Worm (Caenorhabditis elegans): Measurements from ENCODE around the gene F40G9.18.

Gene F40G9.18

ce11 chrIII:140904-141303 lies 28.5 kb downstream of the F40G9.18 start, which contains the start of gene fbxb-81:
TSS of gene fbxb-81 (minus strand) at chrIII:141217.
- no peak for TF ChIP-seq saeg-2 (GFP tag; IDR thresholded peaks at IDR 0.05)
- TF ChIP-seq php-3 (GFP tag; IDR thresholded peaks at IDR 0.05), result no peak
- TF ChIP-seq unc-62 (GFP tag; optimal IDR thresholded peaks at IDR 0.05 in 1 of 2), result peak in 1 of 2 experiments; percentile 94
- TF ChIP-seq unc-62 (tag; optimal IDR thresholded peaks at IDR 0.05), result no peak

- TF ChIP-seq dpl-1 (GFP tag; optimal IDR thresholded peaks at IDR 0.05) (no peak), F26F4.8 (GFP tag; conservative IDR thresholded peaks at IDR 0.05) (no peak), lsy-2 (tag; optimal IDR thresholded peaks at IDR 0.05) (no peak), R02D3.7 (tag; optimal IDR thresholded peaks at IDR 0.05) (no peak), Y5F2A.4 (GFP tag; optimal IDR thresholded peaks at IDR 0.05) (no peak), nhr-11 (tag; optimal IDR thresholded peaks at IDR 0.05) (no peak), madf-5 (GFP tag; IDR thresholded peaks at IDR 0.05) (no peak), gei-8 (GFP tag; optimal IDR thresholded peaks at IDR 0.05) (no peak), skn-1 (tag; optimal IDR thresholded peaks at IDR 0.05) (no peak), zip-11 (GFP tag; IDR thresholded peaks at IDR 0.05) (no peak), tag-97 (GFP tag; IDR thresholded peaks at IDR 0.05) (no peak), zfp-2 (tag; optimal IDR thresholded peaks at IDR 0.05) (no peak), Y48G9A.11 (GFP tag; IDR thresholded peaks at IDR 0.05) (no peak), lin-1 (GFP tag; IDR thresholded peaks at IDR 0.05) (no peak), spr-3 (GFP tag; optimal IDR thresholded peaks at IDR 0.05) (no peak)
Measured at ce11 chrIII:134194-134593, 35.2 kb downstream of the F40G9.18 start, which contains the start of gene pals-25. TSS of gene pals-25 (plus strand) at chrIII:134494.

ce11 chrIII:132118-132517 lies 37.3 kb downstream of the F40G9.18 start, which contains the start of gene pals-22:
TSS of gene pals-22 (plus strand) at chrIII:132418.
- no peak for TF ChIP-seq R02D3.7 (tag; optimal IDR thresholded peaks at IDR 0.05)
- no peak for TF ChIP-seq ama-1 (optimal IDR thresholded peaks at IDR 0.05)
- TF ChIP-seq duxl-1 (tag; optimal IDR thresholded peaks at IDR 0.05; ENCODE audit: poor library complexity), result no peak

- TF ChIP-seq lin-29 (GFP tag; IDR thresholded peaks at IDR 0.05) (no peak), lim-7 (GFP tag; IDR thresholded peaks at IDR 0.05) (no peak), Y105C5A.15 (GFP tag; IDR thresholded peaks at IDR 0.05) (no peak), T26A8.4 (GFP tag; IDR thresholded peaks at IDR 0.05) (no peak), zip-11 (GFP tag; IDR thresholded peaks at IDR 0.05) (no peak), aha-1 (tag) (peak; percentile 78), nhr-10 (tag; optimal IDR thresholded peaks at IDR 0.05) (no peak), dpl-1 (GFP tag; optimal IDR thresholded peaks at IDR 0.05) (peak; percentile 50), dve-1 (tag; optimal IDR thresholded peaks at IDR 0.05; ENCODE audit: insufficient read depth) (peak; percentile 81), fos-1 (tag; optimal IDR thresholded peaks at IDR 0.05) (no peak), lin-38 (GFP tag; IDR thresholded peaks at IDR 0.05) (peak; percentile 90), ztf-11 (tag; optimal IDR thresholded peaks at IDR 0.05) (no peak), F10B5.3 (tag; optimal IDR thresholded peaks at IDR 0.05) (no peak), unc-62 (GFP tag; optimal IDR thresholded peaks at IDR 0.05 in 1 of 2) (no peak), unc-62 (tag; optimal IDR thresholded peaks at IDR 0.05) (no peak), ZK337.2 (GFP tag; IDR thresholded peaks at IDR 0.05) (no peak), zip-2 (tag; optimal IDR thresholded peaks at IDR 0.05) (no peak), nhr-237 (tag; optimal IDR thresholded peaks at IDR 0.05) (no peak), nhr-6 (tag; optimal IDR thresholded peaks at IDR 0.05) (peak; percentile 55), hlh-30 (tag; optimal IDR thresholded peaks at IDR 0.05; ENCODE audit: insufficient read depth) (peak; percentile 36), ama-1 (optimal IDR thresholded peaks at IDR 0.05) (no peak), fkh-10 (GFP tag; optimal IDR thresholded peaks at IDR 0.05) (peak; percentile 20), gei-8 (GFP tag; optimal IDR thresholded peaks at IDR 0.05) (no peak), nhr-77 (tag; optimal IDR thresholded peaks at IDR 0.05) (peak; percentile 8), daf-12 (tag; optimal IDR thresholded peaks at IDR 0.05) (no peak), mes-2 (tag; optimal IDR thresholded peaks at IDR 0.05; ENCODE audit: poor library complexity, severe bottlenecking) (peak; percentile 74), nhr-111 (GFP tag; optimal IDR thresholded peaks at IDR 0.05) (no peak), dmd-9 (GFP tag; IDR thresholded peaks at IDR 0.05) (no peak), rbr-2 (tag; optimal IDR thresholded peaks at IDR 0.05) (peak; percentile 62), nhr-28 (tag; optimal IDR thresholded peaks at IDR 0.05) (peak; percentile 50), nhr-25 (tag; optimal IDR thresholded peaks at IDR 0.05; ENCODE audit: borderline replicate concordance, insufficient read depth) (no peak), nhr-102 (tag; optimal IDR thresholded peaks at IDR 0.05) (peak; percentile 16)
Measured at ce11 chrIII:131627-132026, 37.8 kb downstream of the F40G9.18 start.
